Worm (Caenorhabditis elegans): ENCODE data around the gene srd-27.

- TF ChIP-seq nhr-12 (tag; optimal IDR thresholded peaks at IDR 0.05) (no peak), ham-2 (GFP tag; optimal IDR thresholded peaks at IDR 0.05) (no peak), nhr-237 (tag; optimal IDR thresholded peaks at IDR 0.05) (no peak), nhr-28 (tag; optimal IDR thresholded peaks at IDR 0.05) (no peak), lsy-2 (tag; optimal IDR thresholded peaks at IDR 0.05) (no peak), snpc-4 (tag; optimal IDR thresholded peaks at IDR 0.05) (no peak), blmp-1 (tag; optimal IDR thresholded peaks at IDR 0.05) (no peak)
Observed at ce11 chrV:15792409-15792808, 10.8 kb upstream of the srd-27 start, which contains the start of gene T26E4.4.
